Fruit fly (Drosophila melanogaster): ENCODE measurements around the gene spz3.

spz3 gene

DNA sequence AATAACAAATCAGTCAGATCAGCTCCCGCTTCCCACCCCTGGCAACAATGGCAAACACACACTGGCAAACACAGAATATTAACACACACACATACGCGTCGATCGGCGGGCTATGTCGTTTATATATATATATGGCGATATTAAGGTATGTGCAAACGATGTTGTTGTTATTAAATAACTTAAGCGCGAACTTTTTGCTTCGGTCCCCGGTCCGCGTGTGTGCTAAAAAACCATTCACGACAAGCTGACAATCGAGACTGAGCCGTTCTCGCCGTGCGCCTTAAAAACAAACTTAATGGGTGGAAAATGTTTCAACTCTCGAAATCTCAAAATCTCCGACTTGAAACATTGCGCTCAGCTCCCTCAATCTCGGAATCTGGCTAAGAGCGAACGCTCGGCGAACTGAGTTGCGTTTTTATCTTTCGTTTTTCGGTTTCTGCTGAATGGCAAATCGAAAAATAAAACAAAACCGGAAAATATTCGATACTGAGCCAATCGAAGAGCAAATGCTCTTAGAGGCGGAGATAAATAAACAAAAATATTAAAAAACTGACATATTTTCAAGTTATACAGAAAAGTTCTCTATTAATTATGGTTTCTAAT lies at the start of gene spz3:
spz3 (minus strand) TSS at position 261 of the 603 bp plus-strand sequence.
- no peak for TF ChIP-seq noc (tag; optimal IDR thresholded peaks at IDR 0.05)

DNA sequence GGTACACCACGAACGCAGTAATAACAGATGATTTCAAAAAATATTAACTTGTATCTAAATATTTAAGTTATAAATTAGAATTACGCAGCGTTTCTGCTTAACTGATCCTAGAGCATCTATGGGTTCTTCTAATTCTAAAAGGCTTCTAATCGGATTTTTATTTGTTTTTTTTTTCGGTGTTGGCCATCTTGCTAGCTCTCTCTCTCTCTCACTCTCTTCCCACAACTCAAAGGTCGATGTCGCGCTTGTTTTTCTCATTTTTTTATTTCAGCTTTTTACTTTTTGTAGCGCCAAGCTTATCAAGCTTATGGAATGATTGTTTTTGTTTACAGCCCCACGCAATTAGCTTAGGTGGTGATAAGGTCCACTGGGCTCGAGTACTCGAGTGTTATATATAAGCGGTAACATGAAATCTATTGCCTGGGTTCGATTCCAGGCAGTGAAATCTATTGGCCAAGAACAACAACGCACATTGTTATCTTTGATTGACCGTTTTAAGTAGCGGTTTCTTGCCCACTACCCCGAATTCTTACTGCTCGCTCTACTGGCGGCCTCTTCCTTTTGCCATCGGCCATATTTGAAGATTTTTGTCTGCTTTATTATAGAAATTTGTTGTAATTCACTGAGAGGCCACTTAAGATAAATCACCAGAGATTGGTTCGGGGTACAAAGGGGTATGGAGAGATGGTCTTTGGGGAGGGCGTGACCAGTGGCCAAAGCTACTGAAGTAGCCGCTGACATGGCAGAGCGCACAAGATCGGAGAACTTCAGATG lies 47.1 kb upstream of the spz3 start:
- peak; percentile 68 for TF ChIP-seq noc (tag; optimal IDR thresholded peaks at IDR 0.05)

DNA sequence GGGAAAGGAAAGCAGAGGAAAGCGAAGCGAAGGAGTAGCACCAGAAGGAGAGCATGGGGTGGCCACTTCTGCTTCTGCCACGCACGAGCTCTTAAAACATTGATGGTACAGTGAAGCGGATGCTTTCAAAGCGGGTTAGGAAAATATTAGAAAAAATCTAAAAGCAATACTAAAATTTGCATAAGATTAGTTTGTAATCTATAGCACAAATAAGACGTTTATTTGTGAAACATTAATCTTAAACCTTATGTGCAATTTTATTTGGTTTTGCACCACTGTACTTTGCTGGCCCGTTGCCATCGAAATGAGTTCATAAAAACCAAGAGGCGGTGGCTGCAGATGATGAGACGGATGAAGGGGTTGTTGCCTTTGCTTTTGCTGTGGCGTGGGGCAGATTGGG lies 46.0 kb upstream of the spz3 start:
- TF ChIP-seq noc (tag; optimal IDR thresholded peaks at IDR 0.05): peak; percentile 61

DNA sequence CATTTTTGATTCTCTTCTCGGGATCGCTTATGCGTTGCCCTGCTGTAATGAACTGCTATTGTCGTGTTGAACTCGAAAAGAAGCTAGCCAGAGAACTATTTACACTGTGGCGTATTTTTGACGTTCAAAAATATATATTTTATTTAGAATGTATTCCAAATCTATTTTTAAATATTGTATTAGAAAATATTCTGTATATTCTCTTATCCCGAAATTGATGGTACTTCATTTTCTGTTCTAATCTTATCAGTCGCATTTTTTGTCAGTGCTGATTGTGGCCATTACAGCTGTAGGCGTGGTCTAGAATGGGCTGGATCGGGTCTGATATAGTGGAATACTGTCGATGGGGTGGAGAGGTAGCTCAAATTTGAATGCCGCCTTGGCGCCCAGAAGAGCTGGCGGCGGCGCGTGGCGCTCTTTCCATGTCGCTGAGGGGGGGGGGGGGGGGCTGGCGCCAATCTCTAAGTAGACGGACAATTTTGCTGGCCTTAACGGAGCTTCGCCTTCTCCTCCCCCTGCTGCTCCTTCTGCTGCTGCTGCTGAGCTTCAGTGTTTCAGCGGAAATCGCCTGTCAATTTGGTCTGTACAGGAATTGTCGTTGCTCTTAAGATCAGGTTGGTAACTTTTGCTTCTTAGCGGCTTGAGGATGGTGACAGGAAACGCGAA lies 44.4 kb upstream of the spz3 start:
- TF ChIP-seq noc (tag; optimal IDR thresholded peaks at IDR 0.05): no peak

DNA sequence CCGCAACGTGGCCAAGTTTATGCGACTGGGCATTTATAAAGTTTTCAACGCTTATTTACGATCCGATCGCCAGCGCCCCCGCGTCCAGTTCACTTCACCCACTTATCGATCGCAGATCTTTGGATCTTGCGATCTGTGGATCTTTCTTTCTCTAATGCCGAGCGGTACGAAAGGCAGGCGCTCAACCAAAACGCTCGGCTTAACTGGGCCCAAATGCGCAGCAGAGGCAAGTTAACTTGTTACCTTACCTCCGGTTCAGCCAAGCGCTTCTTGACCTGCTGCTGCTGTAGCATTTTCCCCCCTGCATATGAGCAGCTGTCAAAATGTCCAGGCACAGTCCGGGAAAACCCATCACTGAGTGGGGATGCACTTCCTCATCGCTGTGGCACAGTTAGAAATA lies 42.7 kb upstream of the spz3 start:
- TF ChIP-seq noc (tag; optimal IDR thresholded peaks at IDR 0.05): no peak

DNA sequence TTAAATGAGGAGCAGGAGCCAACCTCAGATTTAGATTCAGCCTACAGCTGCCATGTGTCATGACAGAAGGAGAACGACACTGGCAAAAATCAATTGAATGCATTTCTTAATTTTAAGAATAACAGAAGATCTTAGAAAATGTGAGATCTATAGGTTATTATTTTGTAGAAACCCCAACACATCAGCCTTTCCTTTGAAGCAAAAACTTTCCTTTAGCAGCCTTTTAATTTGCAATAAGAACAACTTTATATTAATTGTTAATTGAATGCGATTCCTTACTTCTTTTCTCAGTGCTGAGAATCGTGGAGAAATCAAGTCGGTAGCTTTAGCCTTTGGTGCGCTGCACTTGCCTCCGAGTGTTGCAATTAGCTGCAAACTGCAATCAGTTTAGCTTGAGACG lies 41.2 kb upstream of the spz3 start:
- TF ChIP-seq noc (tag; optimal IDR thresholded peaks at IDR 0.05): no peak

DNA sequence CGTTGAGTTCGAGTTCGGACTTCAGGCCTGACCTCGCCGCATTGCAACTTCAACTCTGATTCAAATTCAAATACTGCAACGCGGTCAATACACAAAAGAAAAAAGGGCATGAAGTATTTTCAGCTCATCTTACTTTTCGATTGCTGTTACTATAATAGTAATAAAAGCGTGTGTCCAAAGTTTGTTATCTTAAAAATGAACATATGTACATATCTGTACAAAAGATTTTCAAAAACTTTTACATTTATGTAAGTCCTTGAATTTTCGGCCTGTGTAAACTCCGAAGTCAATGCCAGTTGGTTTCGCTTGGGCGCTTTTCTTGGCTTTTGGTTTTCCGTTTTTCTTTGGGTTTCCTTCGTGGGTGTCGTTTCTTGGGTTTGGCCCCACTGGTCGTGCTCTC lies 39.4 kb upstream of the spz3 start:
- no peak for TF ChIP-seq noc (tag; optimal IDR thresholded peaks at IDR 0.05)

DNA sequence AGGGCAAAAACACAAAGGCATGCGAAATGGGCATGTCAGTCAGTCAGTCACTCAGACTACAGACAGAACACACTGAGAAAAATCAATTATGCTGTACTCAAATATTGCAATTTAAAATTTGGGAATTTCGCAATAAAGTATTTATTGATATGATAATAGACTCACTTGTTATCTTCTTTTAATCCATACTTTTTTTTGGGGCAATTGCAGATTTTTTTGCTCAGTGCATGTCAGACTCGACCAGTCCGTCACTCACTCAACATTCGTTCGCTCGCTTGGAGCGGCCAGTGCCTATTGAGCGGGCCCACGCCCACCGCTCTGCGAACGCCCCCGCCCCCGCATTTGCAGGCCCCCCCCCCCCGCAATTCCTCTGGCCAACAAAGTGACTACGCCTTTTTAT lies 37.0 kb upstream of the spz3 start:
- TF ChIP-seq noc (tag; optimal IDR thresholded peaks at IDR 0.05): peak; percentile 41

DNA sequence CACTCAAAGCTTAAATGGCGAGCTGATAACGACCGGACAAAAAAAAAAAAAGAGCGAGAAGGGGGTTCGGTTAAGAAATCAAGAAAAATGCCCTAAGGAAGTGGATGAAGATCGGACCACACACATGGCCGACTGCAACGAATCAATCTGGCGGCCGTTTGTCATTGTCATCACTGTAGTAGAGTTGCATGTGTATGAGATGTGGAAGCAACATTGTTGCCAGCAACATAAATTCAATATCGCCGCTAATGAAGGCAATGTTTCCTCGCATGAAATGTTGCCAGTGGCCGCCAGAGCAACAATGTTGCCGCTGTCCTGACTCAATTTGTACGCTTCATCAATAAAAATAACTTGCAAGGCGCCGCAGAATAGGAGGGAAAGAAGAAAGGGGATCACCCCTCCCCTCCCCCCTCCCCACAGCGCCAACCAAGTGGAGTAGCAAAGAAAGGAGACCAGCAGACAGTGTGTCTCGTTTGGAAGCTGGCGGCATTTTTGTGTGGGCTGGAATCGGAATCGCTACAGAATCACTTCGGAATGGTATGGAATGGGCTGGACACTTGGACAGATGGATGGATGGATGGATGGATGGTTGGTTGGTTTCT lies 35.7 kb upstream of the spz3 start:
- TF ChIP-seq noc (tag; optimal IDR thresholded peaks at IDR 0.05): no peak

DNA sequence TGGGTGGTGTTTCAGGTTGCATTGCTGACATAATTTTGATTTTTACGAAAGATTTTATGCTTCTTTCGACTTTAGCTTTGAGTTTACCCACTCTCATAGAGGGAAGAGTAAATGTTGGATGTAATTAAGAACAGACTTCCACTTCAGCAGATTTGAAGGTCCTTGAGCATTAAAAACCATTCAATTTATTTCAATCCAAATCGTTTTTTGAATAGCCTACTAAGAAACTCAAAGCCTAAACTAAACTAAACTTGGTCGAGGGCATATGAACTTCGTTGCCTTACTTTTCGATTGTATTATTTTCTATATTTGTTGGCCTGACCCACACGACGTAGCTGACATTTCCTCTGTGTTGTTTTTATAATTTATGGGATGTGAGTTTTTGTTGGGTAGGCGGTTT lies 33.5 kb upstream of the spz3 start:
- no peak for TF ChIP-seq noc (tag; optimal IDR thresholded peaks at IDR 0.05)

DNA sequence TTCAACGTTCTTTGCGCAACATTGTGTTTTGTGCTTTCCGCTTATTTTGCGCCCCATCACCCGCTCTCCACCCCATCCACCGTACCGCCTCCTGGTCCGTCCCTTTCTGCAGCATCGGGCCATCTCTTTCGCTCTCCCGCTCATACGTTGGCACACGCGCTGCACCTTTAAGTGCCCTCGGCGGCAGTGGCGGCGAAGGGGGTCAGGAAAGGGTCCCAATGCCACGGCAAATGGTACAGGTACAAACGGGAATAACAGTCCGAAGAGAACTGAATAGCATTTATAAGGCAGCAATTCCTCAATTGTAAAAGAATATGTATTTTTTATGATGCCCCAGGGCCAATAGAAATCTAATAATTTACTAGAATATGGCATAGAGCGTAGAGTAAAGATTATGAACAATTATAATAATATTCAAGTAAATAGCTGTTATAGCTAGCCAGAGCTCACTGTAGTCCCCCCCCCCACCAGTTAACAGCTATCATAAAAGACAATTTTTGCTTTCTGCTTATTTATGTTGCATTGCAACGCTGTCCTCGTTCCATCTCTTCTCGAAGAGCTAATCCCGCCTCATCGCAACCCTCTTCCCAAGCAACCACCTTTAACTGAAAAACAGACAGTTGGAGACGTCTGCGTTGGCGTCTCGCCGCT lies 32.0 kb upstream of the spz3 start:
- TF ChIP-seq noc (tag; optimal IDR thresholded peaks at IDR 0.05): no peak

DNA sequence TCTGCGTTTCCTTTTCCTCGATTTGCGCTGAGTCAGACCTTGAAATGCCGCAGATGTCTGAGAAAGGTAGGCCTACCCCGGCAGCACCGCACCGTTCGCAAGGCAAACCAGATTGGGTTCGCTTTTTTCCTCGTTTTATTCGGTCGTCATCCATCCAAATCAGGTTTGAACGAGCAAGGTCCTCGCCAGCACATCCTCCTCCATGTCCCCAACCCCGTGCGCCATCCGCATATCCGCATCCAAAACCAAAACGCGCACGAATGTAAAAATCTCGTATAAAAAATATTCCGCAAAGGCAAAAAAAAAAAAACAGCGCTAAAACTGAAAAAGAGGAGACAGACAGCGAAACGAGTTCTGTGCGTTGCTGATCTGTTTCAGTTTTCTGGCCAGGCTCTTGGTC lies 30.5 kb upstream of the spz3 start:
- TF ChIP-seq noc (tag; optimal IDR thresholded peaks at IDR 0.05): no peak

DNA sequence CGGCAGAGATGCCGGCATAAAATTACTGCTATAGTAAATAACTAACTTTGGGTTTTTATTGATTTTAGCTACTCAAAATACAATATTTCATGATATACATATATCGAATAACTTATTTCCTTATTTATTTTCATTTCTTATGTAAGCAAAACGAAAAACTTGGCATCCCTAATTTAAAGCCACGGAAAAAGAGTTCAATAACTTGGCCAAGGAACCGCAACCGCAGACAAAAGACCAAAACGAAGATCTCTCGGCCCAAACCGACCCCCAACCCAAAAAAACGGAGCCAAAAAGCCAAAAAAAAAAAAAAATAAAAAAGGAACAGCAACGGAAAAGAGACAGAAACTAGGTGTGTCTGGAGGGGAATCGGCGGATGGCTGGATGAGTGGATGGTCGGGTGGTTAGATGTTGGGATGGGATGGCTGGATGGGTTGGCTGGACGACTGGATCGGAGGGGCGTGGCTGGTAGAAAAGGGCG lies 30.0 kb upstream of the spz3 start:
- TF ChIP-seq noc (tag; optimal IDR thresholded peaks at IDR 0.05): no peak

DNA sequence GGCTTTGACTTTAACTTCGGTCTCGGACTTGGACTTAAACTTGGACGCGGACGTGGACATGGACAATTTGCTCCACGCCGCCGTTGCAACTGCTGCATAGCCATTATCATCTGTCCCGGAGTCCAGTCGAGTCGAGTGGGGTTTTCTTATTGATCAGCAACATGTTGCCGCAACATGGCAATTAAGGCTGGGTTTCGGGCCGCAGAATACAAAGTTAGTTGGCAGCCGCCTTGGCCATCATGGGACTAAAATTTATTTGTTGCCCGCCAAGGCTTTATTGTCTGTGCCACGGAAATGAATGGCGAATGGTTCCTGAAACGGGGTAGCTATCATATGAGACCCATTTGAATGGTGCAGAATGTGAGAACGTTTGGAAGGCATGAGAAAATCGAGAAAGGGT lies 22.5 kb upstream of the spz3 start:
- TF ChIP-seq noc (tag; optimal IDR thresholded peaks at IDR 0.05): no peak

DNA sequence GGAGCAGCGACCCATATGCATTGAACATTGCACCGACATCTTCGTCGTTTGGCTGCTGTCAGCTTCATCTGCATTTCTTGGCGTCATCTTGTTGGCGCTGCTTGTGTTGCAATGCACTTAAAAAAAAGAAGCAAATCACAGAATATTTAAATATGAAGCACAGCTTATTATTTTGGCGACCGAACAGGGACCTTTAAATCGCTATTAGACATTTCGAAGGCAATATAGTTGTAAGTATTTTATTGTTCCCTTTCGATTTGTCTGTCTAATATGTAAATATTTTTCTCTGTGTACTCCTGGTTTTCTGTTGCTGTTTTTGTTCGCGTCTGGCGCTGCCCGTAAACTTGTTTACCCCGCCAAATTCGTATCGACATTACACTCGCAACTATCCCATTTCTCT lies 20.6 kb upstream of the spz3 start:
- TF ChIP-seq noc (tag; optimal IDR thresholded peaks at IDR 0.05): no peak

DNA sequence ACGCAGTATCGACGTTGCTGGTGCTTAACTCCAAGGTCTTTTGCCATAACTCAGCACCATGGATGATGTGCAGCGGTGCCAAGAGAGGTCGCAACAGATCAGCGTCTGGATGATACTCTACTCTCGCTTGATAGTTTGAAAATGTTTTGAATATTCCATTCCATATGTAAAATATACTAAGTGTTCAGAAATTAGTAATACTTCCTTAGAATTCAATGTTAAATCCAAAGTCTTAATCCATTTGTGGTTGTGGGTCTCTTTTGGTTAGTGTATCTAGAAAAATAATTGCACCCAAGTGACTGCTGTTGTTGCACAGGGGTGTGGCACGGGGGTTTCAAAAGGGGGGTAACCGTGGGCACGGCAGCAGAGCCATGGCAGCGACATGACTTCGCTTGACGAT lies 19.8 kb upstream of the spz3 start:
- no peak for TF ChIP-seq noc (tag; optimal IDR thresholded peaks at IDR 0.05)

Data from whole organism, larva.